Worm (Caenorhabditis elegans) whole organism, L1 larva: ENCODE measurements around the gene K11D9.3.

Experiments used
- C34B4.2 ChIP-seq: sonication (generic microtip); optimal IDR thresholded peaks from 2 replicates; lab custom pipeline; 2017; ENCODE audit warnings: mild to moderate bottlenecking, missing genetic modification characterization, missing compliant biosample characterization
- F16B12.6 ChIP-seq: fragments of 150-350 bp; optimal IDR thresholded peaks from 2 replicates; lab custom pipeline; 2014; ENCODE audit warnings: missing biosample characterization, missing genetic modification characterization
- Y116A8C.19 ChIP-seq: sonication (generic microtip); optimal IDR thresholded peaks from 2 replicates; lab custom pipeline; 2016; ENCODE audit warnings: missing compliant biosample characterization, missing genetic modification characterization, borderline replicate concordance
- alr-1 ChIP-seq: fragments of 200-800 bp; sonication (Bioruptor generic); optimal IDR thresholded peaks from 2 replicates; lab custom pipeline; 2018; ENCODE audit warnings: borderline replicate concordance, mild to moderate bottlenecking, missing genetic modification characterization, missing compliant biosample characterization
- aly-2 ChIP-seq: fragments of 150-350 bp; optimal IDR thresholded peaks from 2 replicates; lab custom pipeline; 2014; ENCODE audit warnings: missing biosample characterization, missing genetic modification characterization
- ceh-63 ChIP-seq: fragments of 200-800 bp; sonication (Bioruptor generic); optimal IDR thresholded peaks from 2 replicates; lab custom pipeline; 2018; ENCODE audit warnings: mild to moderate bottlenecking, missing genetic modification characterization, missing compliant biosample characterization
- ceh-88 ChIP-seq: fragments of 200-800 bp; sonication (Bioruptor generic); IDR thresholded peaks from 2 replicates; pipeline ENCODE4 v1.3.6; 2022; ENCODE audit warnings: missing genetic modification characterization, missing compliant biosample characterization
- ces-1 ChIP-seq: fragments of 150-350 bp; optimal IDR thresholded peaks from 2 replicates; lab custom pipeline; 2014; ENCODE audit warnings: missing biosample characterization, missing genetic modification reagents, missing genetic modification characterization
- dpl-1 ChIP-seq, 3 experiments: fragments of 150-350 bp in 2 of 3; sonication (generic microtip) in 1 of 3; optimal IDR thresholded peaks; 2 replicates each; lab custom pipeline; 2014 to 2017; ENCODE audit warnings: missing biosample characterization in 3 of 3, missing genetic modification characterization in 3 of 3, missing genetic modification reagents in 3 of 3
- dsc-1 ChIP-seq: sonication (generic microtip); optimal IDR thresholded peaks from 2 replicates; lab custom pipeline; 2016; ENCODE audit warnings: mild to moderate bottlenecking, missing genetic modification characterization, missing compliant biosample characterization
- efl-1 ChIP-seq, 4 experiments: fragments of 150-350 bp; optimal IDR thresholded peaks in 3 of 4; peaks in 1 of 4; 1 replicate in 1 of 4; 2 replicates in 3 of 4; lab custom pipeline; 2014; ENCODE audit warnings: missing biosample characterization in 2 of 4, missing genetic modification characterization in 2 of 4, missing genetic modification reagents in 2 of 4
- egl-27 ChIP-seq, 2 experiments: fragments of 150-350 bp in 1 of 2; sonication (generic microtip); optimal IDR thresholded peaks; 3 replicates each; lab custom pipeline; 2017 to 2018; ENCODE audit warnings: missing biosample characterization in 2 of 2, missing genetic modification characterization in 2 of 2, missing genetic modification reagents in 2 of 2
- elt-2 ChIP-seq: sonication (generic microtip); optimal IDR thresholded peaks from 2 replicates; lab custom pipeline; 2016; ENCODE audit warnings: missing genetic modification characterization, mild to moderate bottlenecking, inconsistent platforms, missing compliant biosample characterization, missing genetic modification reagents
- fkh-4 ChIP-seq: sonication (generic microtip); optimal IDR thresholded peaks from 2 replicates; lab custom pipeline; 2016; ENCODE audit warnings: missing compliant biosample characterization, missing genetic modification characterization, borderline replicate concordance
- fos-1 ChIP-seq: fragments of 150-350 bp; optimal IDR thresholded peaks from 2 replicates; lab custom pipeline; 2014; ENCODE audit warnings: missing biosample characterization, missing genetic modification characterization
- jun-1 ChIP-seq: fragments of 150-350 bp; optimal IDR thresholded peaks from 2 replicates; lab custom pipeline; 2014; ENCODE audit warnings: missing biosample characterization, missing genetic modification reagents, missing genetic modification characterization
- lin-13 ChIP-seq: fragments of 150-350 bp; optimal IDR thresholded peaks from 2 replicates; lab custom pipeline; 2014; ENCODE audit warnings: missing biosample characterization, missing genetic modification reagents, missing genetic modification characterization
- lin-14 ChIP-seq: fragments of 200-800 bp; sonication (Bioruptor generic); optimal IDR thresholded peaks from 2 replicates; lab custom pipeline; 2018; ENCODE audit warnings: mild to moderate bottlenecking, missing genetic modification characterization, moderate library complexity, missing compliant biosample characterization
- lin-15B ChIP-seq: fragments of 150-350 bp; sonication (generic microtip); optimal IDR thresholded peaks from 3 replicates; lab custom pipeline; 2014; ENCODE audit warnings: missing biosample characterization, missing genetic modification characterization
- lin-35 ChIP-seq, 2 experiments: fragments of 150-350 bp; optimal IDR thresholded peaks; 2 replicates each; lab custom pipeline; 2014; ENCODE audit warnings: missing biosample characterization in 2 of 2, missing genetic modification characterization in 2 of 2, missing genetic modification reagents in 2 of 2
- lin-39 ChIP-seq: fragments of 150-350 bp; optimal IDR thresholded peaks from 2 replicates; lab custom pipeline; 2014; ENCODE audit warnings: missing biosample characterization, missing genetic modification reagents, missing genetic modification characterization
- lir-3 ChIP-seq: sonication (generic microtip); optimal IDR thresholded peaks from 2 replicates; lab custom pipeline; 2016; ENCODE audit warnings: mild to moderate bottlenecking, missing genetic modification characterization, moderate library complexity, missing compliant biosample characterization; ENCODE audit not compliant: poor library complexity
- lsy-2 ChIP-seq, 2 experiments: fragments of 150-350 bp; optimal IDR thresholded peaks; 2 replicates each; lab custom pipeline; 2014; ENCODE audit warnings: missing biosample characterization in 2 of 2, missing genetic modification characterization in 2 of 2
- mdl-1 ChIP-seq, 2 experiments: fragments of 150-350 bp; optimal IDR thresholded peaks; 2 replicates each; lab custom pipeline; 2014 to 2017; ENCODE audit warnings: missing biosample characterization in 2 of 2, missing genetic modification characterization in 2 of 2, inconsistent platforms in 1 of 2
- nhr-11 ChIP-seq: fragments of 150-350 bp; optimal IDR thresholded peaks from 2 replicates; lab custom pipeline; 2014; ENCODE audit warnings: missing biosample characterization, missing genetic modification characterization
- nhr-12 ChIP-seq: sonication (generic microtip); optimal IDR thresholded peaks from 2 replicates; lab custom pipeline; 2017; ENCODE audit warnings: missing biosample characterization, missing genetic modification characterization
- nhr-19 ChIP-seq: fragments of 200-800 bp; sonication (Bioruptor generic); conservative IDR thresholded peaks from 2 replicates; pipeline ENCODE4 v1.3.6; 2022; ENCODE audit warnings: missing genetic modification characterization, missing compliant biosample characterization
- nhr-20 ChIP-seq: sonication (generic microtip); optimal IDR thresholded peaks from 2 replicates; lab custom pipeline; 2016; ENCODE audit warnings: mild to moderate bottlenecking, missing genetic modification characterization, missing compliant biosample characterization
- nhr-237 ChIP-seq: fragments of 150-350 bp; optimal IDR thresholded peaks from 2 replicates; lab custom pipeline; 2014; ENCODE audit warnings: missing biosample characterization, missing genetic modification characterization
- nhr-28 ChIP-seq: fragments of 150-350 bp; optimal IDR thresholded peaks from 2 replicates; lab custom pipeline; 2014; ENCODE audit warnings: missing biosample characterization, missing genetic modification characterization
- nhr-47 ChIP-seq: sonication (generic microtip); optimal IDR thresholded peaks from 2 replicates; lab custom pipeline; 2016; ENCODE audit warnings: mild to moderate bottlenecking, missing genetic modification characterization, moderate library complexity, missing compliant biosample characterization
- nhr-71 ChIP-seq: sonication (generic microtip); optimal IDR thresholded peaks from 2 replicates; lab custom pipeline; 2016; ENCODE audit warnings: mild to moderate bottlenecking, missing genetic modification characterization, moderate library complexity, missing compliant biosample characterization
- nhr-84 ChIP-seq: sonication (generic microtip); optimal IDR thresholded peaks from 2 replicates; lab custom pipeline; 2017; ENCODE audit warnings: missing biosample characterization, missing genetic modification characterization
- nhr-85 ChIP-seq: sonication (generic microtip); peaks from one replicate; lab custom pipeline; 2016; ENCODE audit warnings: missing genetic modification characterization, inconsistent platforms, missing compliant biosample characterization
- nhr-90 ChIP-seq: sonication (generic microtip); optimal IDR thresholded peaks from 2 replicates; lab custom pipeline; 2016; ENCODE audit warnings: mild to moderate bottlenecking, missing genetic modification characterization, missing compliant biosample characterization; ENCODE audit not compliant: poor library complexity
- pag-3 ChIP-seq: sonication (generic microtip); optimal IDR thresholded peaks from 2 replicates; lab custom pipeline; 2017; ENCODE audit warnings: missing genetic modification characterization, mild to moderate bottlenecking, missing compliant biosample characterization, antibody characterized with exemption, borderline replicate concordance; ENCODE audit not compliant: insufficient read depth
- pqm-1 ChIP-seq: sonication (generic microtip); optimal IDR thresholded peaks from 3 replicates; lab custom pipeline; 2017; ENCODE audit warnings: missing biosample characterization, missing genetic modification characterization
- rnt-1 ChIP-seq: sonication (generic microtip); optimal IDR thresholded peaks from 2 replicates; lab custom pipeline; 2016; ENCODE audit warnings: mild to moderate bottlenecking, missing genetic modification characterization, moderate library complexity, missing compliant biosample characterization
- snu-23 ChIP-seq: sonication (generic microtip); optimal IDR thresholded peaks from 2 replicates; lab custom pipeline; 2016; ENCODE audit warnings: missing genetic modification characterization, missing compliant biosample characterization
- swsn-7 ChIP-seq: sonication (generic microtip); optimal IDR thresholded peaks from 2 replicates; lab custom pipeline; 2016; ENCODE audit warnings: missing genetic modification characterization, missing compliant biosample characterization
- tbx-2 ChIP-seq: sonication (generic microtip); optimal IDR thresholded peaks from 2 replicates; lab custom pipeline; 2016; ENCODE audit warnings: missing genetic modification characterization, missing compliant biosample characterization
- unc-130 ChIP-seq: fragments of 150-350 bp; optimal IDR thresholded peaks from 2 replicates; lab custom pipeline; 2017; ENCODE audit warnings: missing biosample characterization, missing genetic modification characterization, inconsistent platforms
- unc-30 ChIP-seq: sonication (generic microtip); optimal IDR thresholded peaks from 2 replicates; lab custom pipeline; 2017; ENCODE audit warnings: missing biosample characterization, missing genetic modification characterization
- unc-98 ChIP-seq: fragments of 200-800 bp; sonication (Bioruptor generic); IDR thresholded peaks from 2 replicates; pipeline ENCODE4 v1.3.6; 2022; ENCODE audit warnings: missing genetic modification characterization, missing compliant biosample characterization
- xbp-1 ChIP-seq: sonication (generic microtip); optimal IDR thresholded peaks from 2 replicates; lab custom pipeline; 2016; ENCODE audit warnings: missing genetic modification characterization, missing compliant biosample characterization
- zip-4 ChIP-seq: fragments of 200-800 bp; sonication (Bioruptor generic); optimal IDR thresholded peaks from 2 replicates; lab custom pipeline; 2018; ENCODE audit warnings: mild to moderate bottlenecking, missing genetic modification characterization, moderate library complexity, missing compliant biosample characterization
- ztf-11 ChIP-seq, 2 experiments: sonication (generic microtip); optimal IDR thresholded peaks; 2 replicates each; lab custom pipeline; 2016 to 2017; ENCODE audit warnings: missing genetic modification characterization in 2 of 2, missing biosample characterization in 1 of 2, missing compliant biosample characterization in 1 of 2
- ztf-4 ChIP-seq: fragments of 150-350 bp; optimal IDR thresholded peaks from 2 replicates; lab custom pipeline; 2014; ENCODE audit warnings: missing biosample characterization, missing genetic modification characterization

The K11D9.3 gene

DNA sequence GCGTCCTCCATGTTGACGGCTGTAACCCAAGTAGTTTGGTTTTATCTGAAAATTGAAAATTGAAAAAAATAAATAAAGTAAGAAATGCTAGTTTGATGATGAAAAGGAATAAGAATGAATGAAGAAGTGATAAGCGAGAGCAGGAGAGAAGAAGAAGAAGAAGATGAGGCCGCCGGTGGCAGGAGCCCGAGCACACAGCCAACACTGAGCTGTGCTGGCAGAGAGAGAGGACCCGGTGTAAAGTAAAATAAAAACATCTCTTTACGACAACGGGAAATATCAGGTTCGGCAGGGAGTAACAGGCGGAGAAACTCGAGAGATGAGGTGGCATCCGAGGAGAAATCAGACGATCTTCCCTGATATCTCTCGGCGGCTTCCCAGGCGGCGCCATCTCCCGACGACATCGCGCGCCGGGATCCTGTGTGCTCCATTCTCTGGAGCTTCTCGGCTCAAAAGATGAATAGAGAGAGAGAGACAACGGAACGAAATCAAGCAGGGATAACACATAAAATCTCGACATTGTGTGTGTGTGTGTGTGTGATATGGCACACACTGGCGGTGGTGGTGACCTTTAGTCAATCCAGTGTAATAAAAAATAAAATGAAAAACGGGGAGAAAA is 14.9 kb upstream of the K11D9.3 start, which contains the start of gene sca-1:
Gene sca-1, minus strand, starts transcription at position 51 of the 619 bp plus-strand sequence.
- TF ChIP-seq dsc-1 (tag; lab: Kevin White, UChicago) (peak; percentile 70), nhr-84 (no peak), nhr-47 (tag; lab: Kevin White, UChicago) (peak; percentile 23), snu-23 (GFP tag; lab: Kevin White, UChicago) (peak; percentile 48), swsn-7 (peak; percentile 21), lin-13 (GFP tag; lab: Kevin White, UChicago) (no peak), nhr-20 (tag; lab: Kevin White, UChicago) (peak; percentile 52), lin-39 (peak; percentile 6), xbp-1 (tag; lab: Kevin White, UChicago) (no peak), lin-15B (tag; lab: Kevin White, UChicago) (no peak), ztf-4 (tag; lab: Kevin White, UChicago) (peak; percentile 53), fos-1 (tag; lab: Kevin White, UChicago) (no peak), ceh-63 (GFP tag; lab: Kevin White, UChicago) (no peak), alr-1 (no peak), tbx-2 (tag; lab: Kevin White, UChicago) (peak; percentile 17), fkh-4 (peak; percentile 21), unc-30 (no peak), rnt-1 (peak; percentile 63), unc-98 (GFP tag; lab: Robert Waterston, UW) (0 out of 2 replicates have a peak, but pooled peaks have one; percentile 37), efl-1 (optimal IDR thresholded peaks at IDR 0.05; lab: Kevin White, UChicago) (no peak), efl-1 (GFP tag; optimal IDR thresholded peaks at IDR 0.05 in 1 of 2; lab: Kevin White, UChicago) (peak in 1 of 2 experiments; percentile 90), pag-3 (tag; lab: Kevin White, UChicago) (peak; percentile 86), lin-35 (GFP tag; optimal IDR thresholded peaks at IDR 0.05; lab: Kevin White, UChicago) (peak in 1 of 2 experiments; percentile 7), nhr-19 (GFP tag; lab: Robert Waterston, UW) (peak; percentile 44), lir-3 (tag; lab: Kevin White, UChicago) (no peak), lin-14 (peak; percentile 75), ztf-11 (tag; optimal IDR thresholded peaks at IDR 0.05; lab: Kevin White, UChicago) (peak in 1 of 2 experiments; percentile 3), mdl-1 (tag; optimal IDR thresholded peaks at IDR 0.05; lab: Kevin White, UChicago) (peak in 1 of 2 experiments; percentile 21), nhr-71 (tag; lab: Kevin White, UChicago) (peak; percentile 81), lsy-2 (tag; optimal IDR thresholded peaks at IDR 0.05; lab: Kevin White, UChicago) (peak; percentile 17 to 42)

DNA sequence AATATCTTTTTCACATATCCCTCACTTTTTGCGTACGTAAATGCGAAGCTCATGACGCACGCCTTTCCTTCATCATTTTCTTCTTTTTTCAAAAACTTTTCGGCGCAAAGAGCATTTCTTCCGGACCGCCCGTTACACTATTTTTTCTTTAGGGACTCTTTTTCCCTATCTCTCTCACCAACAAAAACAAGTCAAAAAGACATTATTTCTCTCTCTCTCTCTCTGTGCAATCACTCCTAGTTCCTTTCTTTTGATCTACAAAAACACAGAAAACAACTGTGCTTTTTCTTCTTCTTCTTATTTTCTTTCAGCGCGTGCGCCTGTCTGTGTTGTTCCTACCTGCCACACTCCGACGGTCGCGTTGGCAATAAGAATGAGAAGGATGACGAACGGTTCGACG is 14.0 kb upstream of the K11D9.3 start:
- TF ChIP-seq C34B4.2 (no peak), tbx-2 (tag; lab: Kevin White, UChicago) (peak; percentile 24), pqm-1 (no peak), Y116A8C.19 (no peak), rnt-1 (peak; percentile 60), ceh-88 (GFP tag; lab: Robert Waterston, UW) (no peak), nhr-90 (tag; lab: Kevin White, UChicago) (no peak), aly-2 (tag; lab: Kevin White, UChicago) (peak; percentile 40), zip-4 (no peak), nhr-237 (no peak), F16B12.6 (tag; lab: Kevin White, UChicago) (no peak), nhr-28 (tag; lab: Kevin White, UChicago) (no peak), lin-39 (peak; percentile 7), ztf-4 (tag; lab: Kevin White, UChicago) (peak; percentile 46), dsc-1 (tag; lab: Kevin White, UChicago) (no peak), egl-27 (tag; optimal IDR thresholded peaks at IDR 0.05; lab: Kevin White, UChicago) (no peak), dpl-1 (GFP tag; optimal IDR thresholded peaks at IDR 0.05; lab: Kevin White, UChicago) (peak in 1 of 3 experiments; percentile 8), lin-14 (peak; percentile 87), ces-1 (no peak), unc-98 (GFP tag; lab: Robert Waterston, UW) (peak; percentile 19; the same call in 1 of the 2 replicates), pag-3 (tag; lab: Kevin White, UChicago) (peak; percentile 90), unc-130 (peak; percentile 53), nhr-12 (tag; lab: Kevin White, UChicago) (no peak), mdl-1 (tag; optimal IDR thresholded peaks at IDR 0.05; lab: Kevin White, UChicago) (no peak), nhr-11 (no peak), lir-3 (tag; lab: Kevin White, UChicago) (peak; percentile 4), xbp-1 (tag; lab: Kevin White, UChicago) (no peak), nhr-85 (tag; lab: Kevin White, UChicago) (no peak), jun-1 (no peak), elt-2 (tag; lab: Kevin White, UChicago) (no peak)
